Fruit fly (Drosophila melanogaster) whole organism, pupa: ENCODE results near the gene CG10077.

ENCODE experiments used
- CG10348 ChIP-seq: fragments of 200-800 bp; sonication (Bioruptor generic); IDR thresholded peaks from 2 replicates; pipeline ENCODE4 v1.3.6; 2022; ENCODE audit warnings: missing biosample characterization, missing genetic modification characterization
- CG12605 ChIP-seq: fragments of 200-800 bp; sonication (Bioruptor generic); IDR thresholded peaks from 2 replicates; pipeline ENCODE4 v1.3.6; 2022; ENCODE audit warnings: missing biosample characterization, missing genetic modification characterization
- CG13204 ChIP-seq: fragments of 200-800 bp; sonication (Bioruptor generic); optimal IDR thresholded peaks from 2 replicates; lab custom pipeline; 2018; ENCODE audit warnings: missing biosample characterization, mild to moderate bottlenecking, missing genetic modification characterization, moderate library complexity
- CG14655 ChIP-seq: fragments of 200-800 bp; sonication (Bioruptor generic); optimal IDR thresholded peaks from 3 replicates; lab custom pipeline; 2017; ENCODE audit warnings: mild to moderate bottlenecking, missing biosample characterization, missing genetic modification reagents, missing genetic modification characterization
- CG15710 ChIP-seq: fragments of 200-800 bp; sonication (Bioruptor generic); optimal IDR thresholded peaks from 2 replicates; lab custom pipeline; 2018; ENCODE audit warnings: missing biosample characterization, mild to moderate bottlenecking, missing genetic modification characterization, moderate library complexity
- CG32121 ChIP-seq: fragments of 200-800 bp; sonication (Bioruptor generic); IDR thresholded peaks from 2 replicates; pipeline ENCODE4 v1.3.6; 2022; ENCODE audit warnings: missing biosample characterization, missing genetic modification characterization
- CG34367 ChIP-seq: fragments of 200-800 bp; sonication (Bioruptor generic); optimal IDR thresholded peaks from 2 replicates; lab custom pipeline; 2018; ENCODE audit warnings: missing biosample characterization, mild to moderate bottlenecking, missing genetic modification characterization
- CG4496 ChIP-seq: fragments of 200-800 bp; sonication (Bioruptor generic); IDR thresholded peaks from 3 replicates; pipeline ENCODE4 v1.3.6; 2022; ENCODE audit warnings: missing biosample characterization, missing genetic modification characterization
- CG8159 ChIP-seq: fragments of 200-800 bp; sonication (Bioruptor generic); optimal IDR thresholded peaks from 3 replicates; lab custom pipeline; 2018; ENCODE audit warnings: missing biosample characterization, mild to moderate bottlenecking, missing genetic modification characterization, moderate library complexity
- CG8301 ChIP-seq: fragments of 200-800 bp; sonication (Bioruptor generic); optimal IDR thresholded peaks from 2 replicates; lab custom pipeline; 2018; ENCODE audit warnings: missing biosample characterization, mild to moderate bottlenecking, missing genetic modification characterization
- CG9948 ChIP-seq: fragments of 200-800 bp; sonication (Bioruptor generic); optimal IDR thresholded peaks from 2 replicates; lab custom pipeline; 2018; ENCODE audit warnings: missing biosample characterization, mild to moderate bottlenecking, missing genetic modification characterization, moderate library complexity
- D1 ChIP-seq: fragments of 200-800 bp; sonication (Bioruptor generic); optimal IDR thresholded peaks from 2 replicates; lab custom pipeline; 2018; ENCODE audit warnings: missing biosample characterization, mild to moderate bottlenecking, missing genetic modification characterization, moderate library complexity
- EcR ChIP-seq: fragments of 200-800 bp; sonication (Bioruptor generic); optimal IDR thresholded peaks from 3 replicates; lab custom pipeline; 2019; ENCODE audit warnings: missing biosample characterization, missing genetic modification characterization, mild to moderate bottlenecking, moderate library complexity, missing genetic modification reagents
- Ets98B ChIP-seq: fragments of 200-800 bp; sonication (Bioruptor generic); IDR thresholded peaks from 2 replicates; pipeline ENCODE4 v1.3.6; 2022; ENCODE audit warnings: missing biosample characterization, missing genetic modification characterization
- Pif1A ChIP-seq: fragments of 200-800 bp; sonication (Bioruptor generic); optimal IDR thresholded peaks from 3 replicates; lab custom pipeline; 2016; ENCODE audit warnings: missing biosample characterization, missing genetic modification characterization
- Pif1B ChIP-seq: fragments of 200-800 bp; sonication (Bioruptor generic); optimal IDR thresholded peaks from 3 replicates; lab custom pipeline; 2016; ENCODE audit warnings: missing biosample characterization, missing genetic modification characterization
- Snoo ChIP-seq: fragments of 200-800 bp; sonication (Bioruptor generic); optimal IDR thresholded peaks from 3 replicates; lab custom pipeline; 2017; ENCODE audit warnings: missing biosample characterization, mild to moderate bottlenecking, missing genetic modification characterization, inconsistent platforms
- fd96Ca ChIP-seq: fragments of 200-800 bp; sonication (Bioruptor generic); IDR thresholded peaks from 3 replicates; pipeline ENCODE4 v1.3.6; 2022; ENCODE audit warnings: missing biosample characterization, missing genetic modification characterization
- gl ChIP-seq: fragments of 200-800 bp; sonication (Bioruptor generic); optimal IDR thresholded peaks from 2 replicates; lab custom pipeline; 2018; ENCODE audit warnings: missing biosample characterization, mild to moderate bottlenecking, missing genetic modification characterization
- rn ChIP-seq: fragments of 200-800 bp; sonication (Bioruptor generic); IDR thresholded peaks from 2 replicates; pipeline ENCODE4 v1.3.6; 2022; ENCODE audit warnings: missing biosample characterization, missing genetic modification characterization

CG10077 gene

DNA sequence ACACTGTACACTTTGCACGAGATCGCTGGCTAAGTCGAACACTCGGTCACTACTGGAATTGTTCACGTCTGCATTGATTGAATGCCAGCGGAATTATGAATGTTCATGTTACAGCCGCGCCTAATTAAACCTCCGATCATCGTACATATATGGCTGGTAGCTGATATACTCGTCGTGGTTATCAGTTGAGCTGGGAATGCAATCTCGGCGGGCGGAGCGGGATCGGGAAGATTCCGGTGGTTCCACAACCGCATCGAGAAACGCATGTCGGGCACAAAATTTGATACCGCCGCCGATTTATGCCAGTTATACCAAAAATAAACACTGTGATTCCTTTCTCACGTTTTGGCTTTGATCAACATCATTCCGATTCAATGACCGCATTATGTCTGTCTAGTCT, 40.9 kb downstream of the CG10077 start, which contains the start of gene Prat2:
TSS of gene Prat2 (minus strand) at position 101 of the 400 bp plus-strand sequence.
- TF ChIP-seq rn (GFP tag; lab: Robert Waterston, UW) (no peak), CG10348 (GFP tag; lab: Robert Waterston, UW) (no peak)
- TF ChIP-seq, all 21 proteins: peak for 0

DNA sequence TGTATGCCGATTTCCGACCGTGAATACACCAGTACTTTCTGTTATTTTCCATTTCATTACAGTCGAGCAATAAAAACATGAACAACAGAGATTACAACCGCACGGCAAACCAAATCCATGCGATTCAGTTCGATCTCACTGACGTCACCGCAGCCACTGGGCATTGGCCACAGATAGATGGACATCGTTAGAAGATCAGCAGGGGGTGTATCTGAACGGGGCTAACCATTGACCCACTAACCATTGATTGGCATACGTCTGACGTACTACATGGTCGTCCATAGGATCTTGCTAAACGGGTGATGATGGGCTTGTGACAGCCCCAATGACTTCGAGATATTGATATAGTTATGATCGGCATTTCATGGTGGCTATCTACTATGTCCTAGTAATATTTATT, 41.9 kb downstream of the CG10077 start:
- no peak for TF ChIP-seq rn (GFP tag; lab: Robert Waterston, UW)
- no peak for TF ChIP-seq CG14655
- no peak for TF ChIP-seq CG4496 (GFP tag; lab: Robert Waterston, UW)
- TF ChIP-seq Pif1A (GFP tag; lab: Kevin White, UChicago): no peak
- no peak for TF ChIP-seq Pif1B
- TF ChIP-seq fd96Ca (GFP tag; lab: Robert Waterston, UW): no peak
- no peak for TF ChIP-seq CG8159 (tag; lab: Kevin White, UChicago)
- TF ChIP-seq EcR (GFP tag; lab: Kevin White, UChicago): no peak
- TF ChIP-seq CG12605: no peak
- no peak for TF ChIP-seq CG15710 (tag; lab: Kevin White, UChicago)
- TF ChIP-seq CG8301 (tag; lab: Kevin White, UChicago): no peak
- TF ChIP-seq Ets98B (GFP tag; lab: Robert Waterston, UW): no peak
- TF ChIP-seq CG32121 (GFP tag; lab: Robert Waterston, UW): no peak

- TF ChIP-seq CG10348 (GFP tag; lab: Robert Waterston, UW): no peak
- no peak for TF ChIP-seq Pif1A (GFP tag; lab: Kevin White, UChicago)
- TF ChIP-seq rn (GFP tag; lab: Robert Waterston, UW): no peak
- TF ChIP-seq CG4496 (GFP tag; lab: Robert Waterston, UW): no peak
- TF ChIP-seq CG9948 (tag; lab: Kevin White, UChicago): no peak
- TF ChIP-seq CG13204 (GFP tag; lab: Kevin White, UChicago): no peak
- TF ChIP-seq CG34367 (tag; lab: Kevin White, UChicago): no peak
Observed at dm6 chr3L:6911219-6911618, 44.5 kb downstream of the CG10077 start.

DNA sequence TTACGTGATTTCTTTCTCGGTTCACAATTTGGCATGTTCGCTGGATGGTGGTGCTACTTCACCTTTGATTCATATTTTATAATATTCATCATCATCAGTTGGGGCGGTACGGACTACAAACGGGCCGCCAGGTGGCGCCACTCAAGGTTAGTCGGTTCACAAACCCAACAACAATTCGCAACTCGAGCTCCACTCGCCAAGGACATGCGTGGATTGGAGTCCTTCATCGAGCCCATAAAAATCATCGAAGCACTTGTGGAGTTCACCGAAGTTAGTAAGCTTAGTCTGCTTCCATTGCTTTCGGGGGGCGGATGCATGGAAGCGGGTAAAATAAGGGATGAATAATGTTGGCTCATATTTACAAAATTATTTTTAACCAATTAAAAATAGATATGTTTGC, 48.9 kb downstream of the CG10077 start:
- TF ChIP-seq D1 (tag; lab: Kevin White, UChicago): peak; percentile 29
- TF ChIP-seq CG14655: no peak
- TF ChIP-seq CG13204 (GFP tag; lab: Kevin White, UChicago): no peak

dm6 chr3L:6903985-6904384, 51.7 kb downstream of the CG10077 start:
- no peak for TF ChIP-seq Snoo (tag; lab: Kevin White, UChicago)
- no peak for TF ChIP-seq D1 (tag; lab: Kevin White, UChicago)
- peak; percentile 65; the same call in 1 of the 3 replicates for TF ChIP-seq CG4496 (GFP tag; lab: Robert Waterston, UW)
- peak; percentile 12 for TF ChIP-seq CG8159 (tag; lab: Kevin White, UChicago)
- peak; percentile 1 for TF ChIP-seq CG15710 (tag; lab: Kevin White, UChicago)
- peak; percentile 65; the same call in 2 of the 3 replicates for TF ChIP-seq fd96Ca (GFP tag; lab: Robert Waterston, UW)
- TF ChIP-seq CG32121 (GFP tag; lab: Robert Waterston, UW): peak; percentile 43; the same call in 1 of the 2 replicates
- peak; percentile 60 for TF ChIP-seq CG13204 (GFP tag; lab: Kevin White, UChicago)
- TF ChIP-seq gl (tag; lab: Kevin White, UChicago): peak; percentile 4
